Fruit fly (Drosophila melanogaster) whole organism, larva: Measurements from ENCODE around the gene CG5715.

Experiments used
- noc ChIP-seq: fragments of 200-800 bp; sonication (Bioruptor generic); optimal IDR thresholded peaks from 3 replicates; lab custom pipeline; 2019; ENCODE audit warnings: missing biosample characterization, mild to moderate bottlenecking, missing genetic modification characterization, moderate library complexity

Gene CG5715

dm6 chr3R:24258333-24258732, 35.9 kb downstream of the CG5715 start:
- TF ChIP-seq noc (tag; lab: Kevin White, UChicago) = no peak

- no peak for TF ChIP-seq noc (tag; lab: Kevin White, UChicago)
Observed at dm6 chr3R:24252494-24252893, 41.7 kb downstream of the CG5715 start, which contains the start of gene beta-PheRS. beta-PheRS (minus strand) TSS chr3R:24252679.
